Worm (Caenorhabditis elegans) whole organism, L4/young adult: Measurements from ENCODE around the gene F23B2.10.

Experiments
- W03F9.2 ChIP-seq: fragments of 150-350 bp; optimal IDR thresholded peaks from 2 replicates; lab custom pipeline; 2014; ENCODE audit warnings: missing biosample characterization, missing genetic modification characterization
- dao-5 ChIP-seq: sonication (generic microtip); optimal IDR thresholded peaks from 2 replicates; lab custom pipeline; 2016; ENCODE audit warnings: missing genotype, missing genetic modification characterization, moderate library complexity, missing compliant biosample characterization
- him-1 ChIP-seq: sonication (generic microtip); optimal IDR thresholded peaks from 2 replicates; lab custom pipeline; 2016; ENCODE audit warnings: missing genotype, missing genetic modification reagents, missing genetic modification characterization, missing compliant biosample characterization

- TF ChIP-seq him-1 (tag; lab: Kevin White, UChicago) (no peak), dao-5 (tag; lab: Kevin White, UChicago) (no peak), W03F9.2 (tag; lab: Kevin White, UChicago) (no peak)
Observed at ce11 chrIV:9146111-9146510, 8.1 kb downstream of the F23B2.10 start, which contains the start of gene daf-10.
